Fruit fly (Drosophila melanogaster): ENCODE results near the gene CG11786.

The CG11786 gene

dm6 chr3R:25049742-25050517, 3.8 kb downstream of the CG11786 start:
- TF ChIP-seq CG2120 (GFP tag; optimal IDR thresholded peaks at IDR 0.05) = no peak
- no peak for TF ChIP-seq CG4328 (GFP tag; optimal IDR thresholded peaks at IDR 0.05)
- TF ChIP-seq ranshi (GFP tag; IDR thresholded peaks at IDR 0.05) = no peak
- TF ChIP-seq CG10267 (tag; optimal IDR thresholded peaks at IDR 0.05) = peak; percentile 81
- TF ChIP-seq CG17361 (GFP tag; IDR thresholded peaks at IDR 0.05) = no peak
- peak; percentile 67 for TF ChIP-seq CG8924 (tag; optimal IDR thresholded peaks at IDR 0.05)
- TF ChIP-seq CG14441 (GFP tag; IDR thresholded peaks at IDR 0.05) = no peak
- peak; percentile 46 for TF ChIP-seq ftz-f1 (GFP tag; optimal IDR thresholded peaks at IDR 0.05)
- TF ChIP-seq tap (tag; optimal IDR thresholded peaks at IDR 0.05) = peak; percentile 28
- TF ChIP-seq Antp (GFP tag; optimal IDR thresholded peaks at IDR 0.05) = no peak
- TF ChIP-seq Med (GFP tag) = peak; percentile 80
- TF ChIP-seq abd-A (tag; optimal IDR thresholded peaks at IDR 0.05) = peak; percentile 80
- no peak for TF ChIP-seq CG32772 (GFP tag; IDR thresholded peaks at IDR 0.05)
- no peak for TF ChIP-seq gsb (GFP tag; IDR thresholded peaks at IDR 0.05)
- peak in 1 of 2 experiments; percentile 5 for TF ChIP-seq insv (GFP tag; optimal IDR thresholded peaks at IDR 0.05)
- TF ChIP-seq Nf-YB (GFP tag; optimal IDR thresholded peaks at IDR 0.05) = peak; percentile 85
- peak; percentile 67 for TF ChIP-seq Hmr (GFP tag; optimal IDR thresholded peaks at IDR 0.05)
- TF ChIP-seq Asciz (GFP tag; optimal IDR thresholded peaks at IDR 0.05) = peak; percentile 17
- TF ChIP-seq CG5180 (GFP tag; optimal IDR thresholded peaks at IDR 0.05) = peak; percentile 86
- TF ChIP-seq row (GFP tag; IDR thresholded peaks at IDR 0.05) = no peak
- TF ChIP-seq CG12659 (GFP tag; optimal IDR thresholded peaks at IDR 0.05) = peak; percentile 34
- no peak for TF ChIP-seq mam (GFP tag; optimal IDR thresholded peaks at IDR 0.05)
- peak; percentile 25 for TF ChIP-seq CG3163 (GFP tag; optimal IDR thresholded peaks at IDR 0.05)
- TF ChIP-seq ttk (GFP tag; IDR thresholded peaks at IDR 0.05) = no peak
- peak; percentile 88 for TF ChIP-seq exex (tag; optimal IDR thresholded peaks at IDR 0.05)
- TF ChIP-seq CG13296 (GFP tag; optimal IDR thresholded peaks at IDR 0.05) = peak; percentile 49
- no peak for TF ChIP-seq Awh (GFP tag; IDR thresholded peaks at IDR 0.05)
- no peak for TF ChIP-seq fu2 (GFP tag; optimal IDR thresholded peaks at IDR 0.05)
- peak; percentile 8 for TF ChIP-seq CG12219 (GFP tag; optimal IDR thresholded peaks at IDR 0.05)
- TF ChIP-seq CG9727 (GFP tag; optimal IDR thresholded peaks at IDR 0.05) = no peak
- TF ChIP-seq stwl (tag; optimal IDR thresholded peaks at IDR 0.05) = peak; percentile 73
- TF ChIP-seq peb (GFP tag; IDR thresholded peaks at IDR 0.05) = no peak
- no peak for TF ChIP-seq CG7357 (GFP tag; IDR thresholded peaks at IDR 0.05)
- peak; percentile 49 to 84 for TF ChIP-seq Trl (optimal IDR thresholded peaks at IDR 0.05)
- TF ChIP-seq Trl (GFP tag; optimal IDR thresholded peaks at IDR 0.05) = peak; percentile 9
- TF ChIP-seq tll (GFP tag; optimal IDR thresholded peaks at IDR 0.05) = peak in 1 of 2 experiments; percentile 47
- TF ChIP-seq sens (GFP tag) = peak; percentile 62
- TF ChIP-seq CG12155 (GFP tag; optimal IDR thresholded peaks at IDR 0.05) = peak; percentile 85
- TF ChIP-seq mirr (GFP tag; optimal IDR thresholded peaks at IDR 0.05) = peak; percentile 93
- peak; percentile 52 for TF ChIP-seq CG7987 (GFP tag; optimal IDR thresholded peaks at IDR 0.05)
- peak; percentile 42 for TF ChIP-seq gcm (GFP tag; optimal IDR thresholded peaks at IDR 0.05)
- TF ChIP-seq CG7928 (GFP tag; optimal IDR thresholded peaks at IDR 0.05) = no peak
- TF ChIP-seq CG18476 (GFP tag; optimal IDR thresholded peaks at IDR 0.05) = no peak
- no peak for TF ChIP-seq vnd (GFP tag; IDR thresholded peaks at IDR 0.05; ENCODE audit: partially characterized antibody)
- TF ChIP-seq CG4360 (GFP tag; IDR thresholded peaks at IDR 0.05) = no peak
- TF ChIP-seq grau (tag; optimal IDR thresholded peaks at IDR 0.05) = no peak
- no peak for TF ChIP-seq Oaz (GFP tag; IDR thresholded peaks at IDR 0.05)
- no peak for TF ChIP-seq CG1832 (GFP tag; optimal IDR thresholded peaks at IDR 0.05)
- TF ChIP-seq Hand (GFP tag; optimal IDR thresholded peaks at IDR 0.05) = peak; percentile 55
- peak; percentile 21 for TF ChIP-seq run (tag; optimal IDR thresholded peaks at IDR 0.05)

Data from whole organism, embryonic.